Worm (Caenorhabditis elegans) whole organism, midembryonic: Measurements from ENCODE around the gene Y80D4G.2.

ENCODE experiments used
- T22C8.4 ChIP-seq: fragments of 200-800 bp; sonication (Bioruptor generic); IDR thresholded peaks from 2 replicates; pipeline ENCODE4 v1.3.6; 2022; ENCODE audit warnings: missing genetic modification characterization, missing compliant biosample characterization
- cog-1 ChIP-seq: sonication (generic microtip); optimal IDR thresholded peaks from 2 replicates; lab custom pipeline; 2016; ENCODE audit warnings: missing genetic modification characterization, missing compliant biosample characterization
- flt-1 ChIP-seq: fragments of 200-800 bp; sonication (Bioruptor generic); IDR thresholded peaks from 2 replicates; pipeline ENCODE4 v1.3.6; 2022; ENCODE audit warnings: missing genetic modification characterization, missing compliant biosample characterization
- klf-2 ChIP-seq: fragments of 200-800 bp; sonication (Bioruptor generic); conservative IDR thresholded peaks from 2 replicates; pipeline ENCODE4 v1.3.6; 2022; ENCODE audit warnings: missing genetic modification reagents, missing genetic modification characterization, missing compliant biosample characterization
- med-1 ChIP-seq: sonication (generic microtip); optimal IDR thresholded peaks from 2 replicates; lab custom pipeline; 2017; ENCODE audit warnings: missing genetic modification characterization, mild to moderate bottlenecking, missing compliant biosample characterization, antibody characterized with exemption, missing genetic modification reagents; ENCODE audit not compliant: insufficient read depth
- ref-1 ChIP-seq: fragments of 200-800 bp; sonication (Bioruptor generic); conservative IDR thresholded peaks from 2 replicates; pipeline ENCODE4 v1.3.6; 2022; ENCODE audit warnings: missing genetic modification reagents, missing genetic modification characterization, missing compliant biosample characterization
- tab-1 ChIP-seq: fragments of 200-800 bp; sonication (Bioruptor generic); IDR thresholded peaks from 2 replicates; pipeline ENCODE4 v1.3.6; 2022; ENCODE audit warnings: missing genetic modification characterization, missing compliant biosample characterization
- ztf-23 ChIP-seq: fragments of 200-800 bp; sonication (Bioruptor generic); IDR thresholded peaks from 2 replicates; pipeline ENCODE4 v1.3.6; 2022; ENCODE audit warnings: missing genetic modification reagents, missing genetic modification characterization, missing compliant biosample characterization
- ztf-29 ChIP-seq: fragments of 200-800 bp; sonication (Bioruptor generic); IDR thresholded peaks from 2 replicates; pipeline ENCODE4 v1.3.6; 2022; ENCODE audit warnings: missing genetic modification reagents, missing genetic modification characterization, missing compliant biosample characterization

- no peak for TF ChIP-seq tab-1
- TF ChIP-seq ztf-23 (GFP tag; lab: Robert Waterston, UW), result no peak
- TF ChIP-seq flt-1 (GFP tag; lab: Robert Waterston, UW), result no peak
- TF ChIP-seq T22C8.4 (GFP tag; lab: Robert Waterston, UW), result no peak
- no peak for TF ChIP-seq med-1 (GFP tag; lab: Kevin White, UChicago)
- TF ChIP-seq ref-1 (GFP tag; lab: Robert Waterston, UW), result no peak
- TF ChIP-seq klf-2 (GFP tag; lab: Robert Waterston, UW), result no peak
- TF ChIP-seq cog-1 (tag; lab: Kevin White, UChicago), result no peak
- TF ChIP-seq ztf-29 (GFP tag; lab: Robert Waterston, UW), result no peak
Measured at ce11 chrIII:7558658-7559057, 35.7 kb downstream of the Y80D4G.2 start.
